Worm (Caenorhabditis elegans) whole organism, midembryonic: ENCODE measurements around the gene maa-1.

Source experiments
- flt-1 ChIP-seq: fragments of 200-800 bp; sonication (Bioruptor generic); IDR thresholded peaks from 2 replicates; pipeline ENCODE4 v1.3.6; 2022; ENCODE audit warnings: missing genetic modification characterization, missing compliant biosample characterization
- klf-2 ChIP-seq: fragments of 200-800 bp; sonication (Bioruptor generic); conservative IDR thresholded peaks from 2 replicates; pipeline ENCODE4 v1.3.6; 2022; ENCODE audit warnings: missing genetic modification reagents, missing genetic modification characterization, missing compliant biosample characterization
- ztf-29 ChIP-seq: fragments of 200-800 bp; sonication (Bioruptor generic); IDR thresholded peaks from 2 replicates; pipeline ENCODE4 v1.3.6; 2022; ENCODE audit warnings: missing genetic modification reagents, missing genetic modification characterization, missing compliant biosample characterization

ce11 chrIII:11871617-11872016 is 49.3 kb upstream of the maa-1 start:
- TF ChIP-seq klf-2 (no peak), flt-1 (no peak), ztf-29 (no peak)
